Worm (Caenorhabditis elegans) whole organism, young adult: Measurements from ENCODE around the gene C08D8.1.

Experiments
- B0019.2 ChIP-seq: fragments of 200-800 bp; sonication (Bioruptor generic); conservative IDR thresholded peaks from 2 replicates; pipeline ENCODE4 v1.3.6; 2022; ENCODE audit warnings: missing genetic modification reagents, missing genetic modification characterization, missing compliant biosample characterization
- B0261.1 ChIP-seq: sonication (generic microtip); optimal IDR thresholded peaks from 2 replicates; lab custom pipeline; 2016; ENCODE audit warnings: mild to moderate bottlenecking, missing genetic modification characterization, moderate library complexity, missing compliant biosample characterization
- C06A6.2 ChIP-seq: fragments of 200-800 bp; sonication (Bioruptor generic); conservative IDR thresholded peaks from 2 replicates; pipeline ENCODE4 v1.3.6; 2022; ENCODE audit warnings: missing genetic modification characterization, missing compliant biosample characterization
- D2030.7 ChIP-seq: fragments of 200-800 bp; sonication (Bioruptor generic); IDR thresholded peaks from 2 replicates; pipeline ENCODE4 v1.3.6; 2022; ENCODE audit warnings: missing genetic modification reagents, missing genetic modification characterization, missing compliant biosample characterization
- F39B2.1 ChIP-seq: fragments of 200-800 bp; sonication (Bioruptor generic); IDR thresholded peaks from 2 replicates; pipeline ENCODE4 v1.3.6; 2022; ENCODE audit warnings: missing genetic modification reagents, missing genetic modification characterization, missing compliant biosample characterization
- F52B5.7 ChIP-seq: sonication (generic microtip); optimal IDR thresholded peaks from 2 replicates; lab custom pipeline; 2016; ENCODE audit warnings: mild to moderate bottlenecking, missing genetic modification characterization, missing compliant biosample characterization
- Y56A3A.18 ChIP-seq: fragments of 200-800 bp; sonication (Bioruptor generic); IDR thresholded peaks from 2 replicates; pipeline ENCODE4 v1.3.6; 2022; ENCODE audit warnings: missing genetic modification reagents, missing genetic modification characterization, missing compliant biosample characterization
- Y95B8A.8 ChIP-seq: fragments of 200-800 bp; sonication (Bioruptor generic); IDR thresholded peaks from 2 replicates; pipeline ENCODE4 v1.3.6; 2022; ENCODE audit warnings: missing genetic modification reagents, missing genetic modification characterization, missing compliant biosample characterization
- atf-7 ChIP-seq: sonication (generic microtip); optimal IDR thresholded peaks from 2 replicates; lab custom pipeline; 2017; ENCODE audit warnings: mild to moderate bottlenecking, missing genetic modification characterization, missing compliant biosample characterization
- athp-1 ChIP-seq: sonication (generic microtip); optimal IDR thresholded peaks from 2 replicates; lab custom pipeline; 2017; ENCODE audit warnings: mild to moderate bottlenecking, missing genetic modification characterization, missing compliant biosample characterization
- attf-5 ChIP-seq: fragments of 200-800 bp; sonication (Bioruptor generic); optimal IDR thresholded peaks from 2 replicates; lab custom pipeline; 2018; ENCODE audit warnings: mild to moderate bottlenecking, missing genetic modification characterization, missing compliant biosample characterization
- attf-6 ChIP-seq: fragments of 200-800 bp; sonication (Bioruptor generic); IDR thresholded peaks from 2 replicates; pipeline ENCODE4 v1.3.6; 2022; ENCODE audit warnings: missing genetic modification reagents, missing genetic modification characterization, missing compliant biosample characterization
- bed-1 ChIP-seq: fragments of 200-800 bp; sonication (Bioruptor generic); IDR thresholded peaks from 2 replicates; pipeline ENCODE4 v1.3.6; 2022; ENCODE audit warnings: missing genetic modification reagents, missing genetic modification characterization, missing compliant biosample characterization
- bed-2 ChIP-seq: fragments of 200-800 bp; sonication (Bioruptor generic); IDR thresholded peaks from 2 replicates; pipeline ENCODE4 v1.3.6; 2022; ENCODE audit warnings: missing genetic modification reagents, missing genetic modification characterization, missing compliant biosample characterization
- ccch-3 ChIP-seq: fragments of 200-800 bp; sonication (Bioruptor generic); optimal IDR thresholded peaks from 2 replicates; lab custom pipeline; 2018; ENCODE audit warnings: mild to moderate bottlenecking, missing genetic modification characterization, missing compliant biosample characterization
- ceh-40 ChIP-seq: fragments of 200-800 bp; sonication (Bioruptor generic); IDR thresholded peaks from 2 replicates; pipeline ENCODE4 v1.3.6; 2022; ENCODE audit warnings: missing genetic modification characterization, missing compliant biosample characterization
- ceh-58 ChIP-seq: fragments of 200-800 bp; sonication (Bioruptor generic); IDR thresholded peaks from 2 replicates; pipeline ENCODE4 v1.3.6; 2022; ENCODE audit warnings: missing genetic modification characterization, missing compliant biosample characterization
- die-1 ChIP-seq: sonication (generic microtip); optimal IDR thresholded peaks from 2 replicates; lab custom pipeline; 2016; ENCODE audit warnings: missing genotype, mild to moderate bottlenecking, missing genetic modification characterization, missing compliant biosample characterization
- egl-44 ChIP-seq: fragments of 200-800 bp; sonication (Bioruptor generic); IDR thresholded peaks from 2 replicates; pipeline ENCODE4 v1.3.6; 2022; ENCODE audit warnings: missing genetic modification reagents, missing genetic modification characterization, missing compliant biosample characterization
- ekl-4 ChIP-seq: fragments of 200-800 bp; sonication (Bioruptor generic); IDR thresholded peaks from 2 replicates; pipeline ENCODE4 v1.3.6; 2022; ENCODE audit warnings: missing genetic modification reagents, missing genetic modification characterization, missing compliant biosample characterization
- ets-4 ChIP-seq: fragments of 200-800 bp; sonication (Bioruptor generic); optimal IDR thresholded peaks from 2 replicates; lab custom pipeline; 2018; ENCODE audit warnings: mild to moderate bottlenecking, missing genetic modification characterization, missing compliant biosample characterization
- hlh-26 ChIP-seq: fragments of 200-800 bp; sonication (Bioruptor generic); conservative IDR thresholded peaks from 2 replicates; pipeline ENCODE4 v1.3.6; 2022; ENCODE audit warnings: missing genetic modification reagents, missing genetic modification characterization, missing compliant biosample characterization
- hmg-1.2 ChIP-seq: fragments of 200-800 bp; sonication (Bioruptor generic); IDR thresholded peaks from 2 replicates; pipeline ENCODE4 v1.3.6; 2022; ENCODE audit warnings: missing genetic modification reagents, missing genetic modification characterization, missing compliant biosample characterization
- hmg-20 ChIP-seq: fragments of 200-800 bp; sonication (Bioruptor generic); IDR thresholded peaks from 2 replicates; pipeline ENCODE4 v1.3.6; 2022; ENCODE audit warnings: missing genetic modification reagents, missing genetic modification characterization, missing compliant biosample characterization
- hsf-1 ChIP-seq: fragments of 200-800 bp; sonication (Bioruptor generic); IDR thresholded peaks from 2 replicates; pipeline ENCODE4 v1.3.6; 2022; ENCODE audit warnings: missing genetic modification reagents, missing genetic modification characterization, missing compliant biosample characterization
- mcd-1 ChIP-seq: fragments of 200-800 bp; sonication (Bioruptor generic); IDR thresholded peaks from 2 replicates; pipeline ENCODE4 v1.3.6; 2022; ENCODE audit warnings: missing genetic modification reagents, missing genetic modification characterization, missing compliant biosample characterization
- mxl-1 ChIP-seq: sonication (generic microtip); optimal IDR thresholded peaks from 2 replicates; lab custom pipeline; 2016; ENCODE audit warnings: missing genetic modification characterization, missing compliant biosample characterization
- nfya-1 ChIP-seq: sonication (generic microtip); optimal IDR thresholded peaks from 2 replicates; lab custom pipeline; 2017; ENCODE audit warnings: antibody characterized with exemption, missing compliant biosample characterization, missing genetic modification characterization, borderline replicate concordance; ENCODE audit not compliant: insufficient read depth
- nhr-120 ChIP-seq: fragments of 200-800 bp; sonication (Bioruptor generic); IDR thresholded peaks from 2 replicates; pipeline ENCODE4 v1.3.6; 2022; ENCODE audit warnings: missing genetic modification characterization, missing compliant biosample characterization
- nhr-80 ChIP-seq: sonication (generic microtip); optimal IDR thresholded peaks from 2 replicates; lab custom pipeline; 2016; ENCODE audit warnings: missing genetic modification characterization, missing compliant biosample characterization
- nhr-90 ChIP-seq: sonication (generic microtip); optimal IDR thresholded peaks from 2 replicates; lab custom pipeline; 2016; ENCODE audit warnings: missing genotype, mild to moderate bottlenecking, missing genetic modification characterization, missing compliant biosample characterization
- pbrm-1 ChIP-seq: fragments of 200-800 bp; sonication (Bioruptor generic); IDR thresholded peaks from 2 replicates; pipeline ENCODE4 v1.3.6; 2022; ENCODE audit warnings: missing genetic modification reagents, missing genetic modification characterization, missing compliant biosample characterization
- rpc-1 ChIP-seq, 2 experiments: fragments of 150-350 bp in 1 of 2; sonication (generic microtip) in 1 of 2; optimal IDR thresholded peaks; 2 replicates each; lab custom pipeline; 2014 to 2018; ENCODE audit warnings: missing biosample characterization in 1 of 2, missing genetic modification characterization in 1 of 2, missing genetic modification reagents in 1 of 2, missing genotype in 1 of 2
- sdz-38 ChIP-seq: sonication (generic microtip); optimal IDR thresholded peaks from 2 replicates; lab custom pipeline; 2016; ENCODE audit warnings: missing genotype, missing genetic modification characterization, missing compliant biosample characterization
- sea-2 ChIP-seq: fragments of 200-800 bp; sonication (Bioruptor generic); IDR thresholded peaks from 2 replicates; pipeline ENCODE4 v1.3.6; 2022; ENCODE audit warnings: missing genetic modification characterization, missing compliant biosample characterization
- snpc-1.1 ChIP-seq: sonication (generic microtip); optimal IDR thresholded peaks from 2 replicates; lab custom pipeline; 2017; ENCODE audit warnings: missing genetic modification characterization, mild to moderate bottlenecking, missing compliant biosample characterization, antibody characterized with exemption, moderate library complexity, missing genotype, missing genetic modification reagents; ENCODE audit not compliant: insufficient read depth
- sptf-2 ChIP-seq: fragments of 200-800 bp; sonication (Bioruptor generic); optimal IDR thresholded peaks from 2 replicates; lab custom pipeline; 2018; ENCODE audit warnings: mild to moderate bottlenecking, missing genetic modification characterization, missing compliant biosample characterization
- tbx-9 ChIP-seq: sonication (generic microtip); optimal IDR thresholded peaks from 2 replicates; lab custom pipeline; 2016; ENCODE audit warnings: borderline replicate concordance, missing genetic modification characterization, inconsistent platforms, missing compliant biosample characterization
- unc-62 ChIP-seq: fragments of 150-350 bp; optimal IDR thresholded peaks from 2 replicates; lab custom pipeline; 2014; ENCODE audit warnings: missing biosample characterization, missing genetic modification reagents, missing genetic modification characterization
- xnd-1 ChIP-seq: sonication (generic microtip); optimal IDR thresholded peaks from 2 replicates; lab custom pipeline; 2016; ENCODE audit warnings: missing genotype, missing genetic modification reagents, missing genetic modification characterization, missing compliant biosample characterization
- zim-3 ChIP-seq: sonication (generic microtip); optimal IDR thresholded peaks from 2 replicates; lab custom pipeline; 2017; ENCODE audit warnings: mild to moderate bottlenecking, missing genetic modification characterization, moderate library complexity, missing compliant biosample characterization
- ztf-26 ChIP-seq: sonication (generic microtip); optimal IDR thresholded peaks from 2 replicates; lab custom pipeline; 2017; ENCODE audit warnings: missing genetic modification characterization, missing compliant biosample characterization

C08D8.1 gene

DNA sequence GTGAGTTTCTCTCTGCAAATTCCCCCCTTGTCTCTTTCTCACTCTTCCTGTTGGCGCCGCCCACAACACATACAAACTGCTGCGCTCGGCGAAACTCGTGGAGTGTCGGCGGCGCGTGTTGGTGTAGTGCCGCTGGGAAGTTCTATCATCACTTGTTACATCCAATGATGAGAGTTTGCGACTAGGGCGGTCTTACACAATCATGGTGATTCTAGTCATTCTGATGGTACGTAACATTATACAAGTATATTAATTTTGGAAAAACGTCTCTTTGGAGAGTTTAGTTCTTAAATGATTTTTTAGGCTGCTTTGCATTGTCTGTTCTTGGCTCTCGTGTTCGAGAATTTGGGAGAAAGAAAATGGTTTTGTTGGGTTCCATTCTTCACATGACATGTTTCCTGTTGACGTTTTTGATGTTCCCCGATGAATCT, 3.4 kb downstream of the C08D8.1 start (continued):
- TF ChIP-seq hmg-1.2 (GFP tag; lab: Robert Waterston, UW) (peak; percentile 97), mxl-1 (no peak), sptf-2 (GFP tag; lab: Kevin White, UChicago) (peak; percentile 93), Y56A3A.18 (GFP tag; lab: Robert Waterston, UW) (peak; percentile 89), pbrm-1 (GFP tag; lab: Robert Waterston, UW) (peak; percentile 99), hlh-26 (GFP tag; lab: Robert Waterston, UW) (no peak), C06A6.2 (GFP tag; lab: Robert Waterston, UW) (0 out of 2 replicates have a peak, but pooled peaks have one; percentile 25), ceh-58 (GFP tag; lab: Robert Waterston, UW) (no peak), die-1 (peak; percentile 55), ekl-4 (peak; percentile 94), zim-3 (peak; percentile 0), egl-44 (peak; percentile 86), F52B5.7 (tag; lab: Kevin White, UChicago) (peak; percentile 46), rpc-1 (optimal IDR thresholded peaks at IDR 0.05; lab: Kevin White, UChicago) (peak; percentile 10), rpc-1 (tag; optimal IDR thresholded peaks at IDR 0.05; lab: Kevin White, UChicago) (peak; percentile 18), F39B2.1 (GFP tag; lab: Robert Waterston, UW) (peak; percentile 72; the same call in 1 of the 2 replicates), ccch-3 (GFP tag; lab: Kevin White, UChicago) (no peak), ztf-26 (tag; lab: Kevin White, UChicago) (no peak), bed-2 (GFP tag; lab: Robert Waterston, UW) (0 out of 2 replicates have a peak, but pooled peaks have one; percentile 16), sea-2 (GFP tag; lab: Robert Waterston, UW) (no peak), nhr-90 (tag; lab: Kevin White, UChicago) (peak; percentile 58), B0019.2 (GFP tag; lab: Robert Waterston, UW) (0 out of 2 replicates have a peak, but pooled peaks have one; percentile 49), bed-1 (GFP tag; lab: Robert Waterston, UW) (no peak), atf-7 (tag; lab: Kevin White, UChicago) (peak; percentile 65), Y95B8A.8 (no peak), B0261.1 (tag; lab: Kevin White, UChicago) (peak; percentile 42), sdz-38 (peak; percentile 54), D2030.7 (peak; percentile 95), hsf-1 (GFP tag; lab: Robert Waterston, UW) (peak; percentile 89), mcd-1 (GFP tag; lab: Robert Waterston, UW) (peak; percentile 86), unc-62 (GFP tag; lab: Kevin White, UChicago) (no peak), ets-4 (GFP tag; lab: Kevin White, UChicago) (peak; percentile 34), ceh-40 (no peak), nhr-80 (tag; lab: Kevin White, UChicago) (peak; percentile 75), nhr-120 (GFP tag; lab: Robert Waterston, UW) (no peak), xnd-1 (tag; lab: Kevin White, UChicago) (peak; percentile 79), nfya-1 (tag; lab: Kevin White, UChicago) (no peak), athp-1 (tag; lab: Kevin White, UChicago) (peak; percentile 71), tbx-9 (tag; lab: Kevin White, UChicago) (no peak), snpc-1.1 (tag; lab: Kevin White, UChicago) (peak; percentile 99), attf-6 (GFP tag; lab: Robert Waterston, UW) (peak; percentile 95; the same call in 1 of the 2 replicates), hmg-20 (GFP tag; lab: Robert Waterston, UW) (peak; percentile 82), attf-5 (GFP tag; lab: Kevin White, UChicago) (peak; percentile 46)
- TF ChIP-seq, all 124 proteins: peak for 89
